Worm (Caenorhabditis elegans) whole organism, L1 larva: ENCODE measurements around the gene sri-7.

ENCODE experiments used
- C04F5.9 ChIP-seq: sonication (generic microtip); optimal IDR thresholded peaks from 2 replicates; lab custom pipeline; 2016; ENCODE audit warnings: missing genetic modification characterization, missing compliant biosample characterization
- aha-1 ChIP-seq: fragments of 150-350 bp; optimal IDR thresholded peaks from 2 replicates; lab custom pipeline; 2014; ENCODE audit warnings: missing biosample characterization, missing genetic modification characterization
- aly-2 ChIP-seq: fragments of 150-350 bp; optimal IDR thresholded peaks from 2 replicates; lab custom pipeline; 2014; ENCODE audit warnings: missing biosample characterization, missing genetic modification characterization
- ceh-8 ChIP-seq: fragments of 200-800 bp; sonication (Bioruptor generic); optimal IDR thresholded peaks from 2 replicates; lab custom pipeline; 2018; ENCODE audit warnings: mild to moderate bottlenecking, missing genetic modification characterization, moderate library complexity, missing compliant biosample characterization
- dsc-1 ChIP-seq: sonication (generic microtip); optimal IDR thresholded peaks from 2 replicates; lab custom pipeline; 2016; ENCODE audit warnings: mild to moderate bottlenecking, missing genetic modification characterization, missing compliant biosample characterization
- efl-1 ChIP-seq, 4 experiments: fragments of 150-350 bp; optimal IDR thresholded peaks in 3 of 4; peaks in 1 of 4; 1 replicate in 1 of 4; 2 replicates in 3 of 4; lab custom pipeline; 2014; ENCODE audit warnings: missing biosample characterization in 2 of 4, missing genetic modification characterization in 2 of 4, missing genetic modification reagents in 2 of 4
- efl-3 ChIP-seq: fragments of 200-800 bp; sonication (Bioruptor generic); optimal IDR thresholded peaks from 2 replicates; lab custom pipeline; 2018; ENCODE audit warnings: mild to moderate bottlenecking, missing genetic modification characterization, missing compliant biosample characterization
- egl-13 ChIP-seq: sonication (generic microtip); optimal IDR thresholded peaks from 2 replicates; lab custom pipeline; 2016; ENCODE audit warnings: missing genotype, missing genetic modification reagents, missing genetic modification characterization, missing compliant biosample characterization
- egl-27 ChIP-seq, 2 experiments: fragments of 150-350 bp in 1 of 2; sonication (generic microtip); optimal IDR thresholded peaks; 3 replicates each; lab custom pipeline; 2017 to 2018; ENCODE audit warnings: missing biosample characterization in 2 of 2, missing genetic modification characterization in 2 of 2, missing genetic modification reagents in 2 of 2
- elt-2 ChIP-seq: sonication (generic microtip); optimal IDR thresholded peaks from 2 replicates; lab custom pipeline; 2016; ENCODE audit warnings: missing genetic modification characterization, mild to moderate bottlenecking, inconsistent platforms, missing compliant biosample characterization, missing genetic modification reagents
- fkh-10 ChIP-seq: sonication (generic microtip); optimal IDR thresholded peaks from 2 replicates; lab custom pipeline; 2017; ENCODE audit warnings: missing biosample characterization, missing genetic modification reagents, missing genetic modification characterization
- fos-1 ChIP-seq: fragments of 150-350 bp; optimal IDR thresholded peaks from 2 replicates; lab custom pipeline; 2014; ENCODE audit warnings: missing biosample characterization, missing genetic modification characterization
- hlh-17 ChIP-seq: fragments of 200-800 bp; sonication (Bioruptor generic); optimal IDR thresholded peaks from 2 replicates; lab custom pipeline; 2018; ENCODE audit warnings: missing genetic modification characterization, mild to moderate bottlenecking, missing compliant biosample characterization, moderate library complexity, borderline replicate concordance
- hpl-2 ChIP-seq: fragments of 150-350 bp; optimal IDR thresholded peaks from 2 replicates; lab custom pipeline; 2014; ENCODE audit warnings: missing biosample characterization, missing genetic modification reagents, missing genetic modification characterization
- irx-1 ChIP-seq: sonication (generic microtip); optimal IDR thresholded peaks from 2 replicates; lab custom pipeline; 2016; ENCODE audit warnings: missing genetic modification characterization, missing compliant biosample characterization
- isw-1 ChIP-seq: fragments of 200-800 bp; sonication (Bioruptor generic); IDR thresholded peaks from 2 replicates; pipeline ENCODE4 v1.3.6; 2022; ENCODE audit warnings: missing genetic modification characterization, missing compliant biosample characterization
- jun-1 ChIP-seq: fragments of 150-350 bp; optimal IDR thresholded peaks from 2 replicates; lab custom pipeline; 2014; ENCODE audit warnings: missing biosample characterization, missing genetic modification reagents, missing genetic modification characterization
- lin-15B ChIP-seq: fragments of 150-350 bp; sonication (generic microtip); optimal IDR thresholded peaks from 3 replicates; lab custom pipeline; 2014; ENCODE audit warnings: missing biosample characterization, missing genetic modification characterization
- lin-39 ChIP-seq: fragments of 150-350 bp; optimal IDR thresholded peaks from 2 replicates; lab custom pipeline; 2014; ENCODE audit warnings: missing biosample characterization, missing genetic modification reagents, missing genetic modification characterization
- lsy-2 ChIP-seq, 2 experiments: fragments of 150-350 bp; optimal IDR thresholded peaks; 2 replicates each; lab custom pipeline; 2014; ENCODE audit warnings: missing biosample characterization in 2 of 2, missing genetic modification characterization in 2 of 2
- mdl-1 ChIP-seq, 2 experiments: fragments of 150-350 bp; optimal IDR thresholded peaks; 2 replicates each; lab custom pipeline; 2014 to 2017; ENCODE audit warnings: missing biosample characterization in 2 of 2, missing genetic modification characterization in 2 of 2, inconsistent platforms in 1 of 2
- nhr-47 ChIP-seq: sonication (generic microtip); optimal IDR thresholded peaks from 2 replicates; lab custom pipeline; 2016; ENCODE audit warnings: mild to moderate bottlenecking, missing genetic modification characterization, moderate library complexity, missing compliant biosample characterization
- nhr-71 ChIP-seq: sonication (generic microtip); optimal IDR thresholded peaks from 2 replicates; lab custom pipeline; 2016; ENCODE audit warnings: mild to moderate bottlenecking, missing genetic modification characterization, moderate library complexity, missing compliant biosample characterization
- nhr-76 ChIP-seq: sonication (generic microtip); optimal IDR thresholded peaks from 2 replicates; lab custom pipeline; 2017; ENCODE audit warnings: missing biosample characterization, missing genetic modification characterization
- nhr-84 ChIP-seq: sonication (generic microtip); optimal IDR thresholded peaks from 2 replicates; lab custom pipeline; 2017; ENCODE audit warnings: missing biosample characterization, missing genetic modification characterization
- sox-4 ChIP-seq: sonication (generic microtip); optimal IDR thresholded peaks from 2 replicates; lab custom pipeline; 2016; ENCODE audit warnings: missing genetic modification characterization, missing compliant biosample characterization
- swsn-7 ChIP-seq: sonication (generic microtip); optimal IDR thresholded peaks from 2 replicates; lab custom pipeline; 2016; ENCODE audit warnings: missing genetic modification characterization, missing compliant biosample characterization
- tbx-2 ChIP-seq: sonication (generic microtip); optimal IDR thresholded peaks from 2 replicates; lab custom pipeline; 2016; ENCODE audit warnings: missing genetic modification characterization, missing compliant biosample characterization
- unc-30 ChIP-seq: sonication (generic microtip); optimal IDR thresholded peaks from 2 replicates; lab custom pipeline; 2017; ENCODE audit warnings: missing biosample characterization, missing genetic modification characterization
- unc-62 ChIP-seq: fragments of 150-350 bp; optimal IDR thresholded peaks from 2 replicates; lab custom pipeline; 2014; ENCODE audit warnings: missing biosample characterization, missing genetic modification reagents, missing genetic modification characterization
- unc-86 ChIP-seq: sonication (generic microtip); optimal IDR thresholded peaks from 2 replicates; lab custom pipeline; 2016; ENCODE audit warnings: missing genetic modification characterization, missing compliant biosample characterization
- vab-15 ChIP-seq: sonication (generic microtip); optimal IDR thresholded peaks from 2 replicates; lab custom pipeline; 2017; ENCODE audit warnings: missing genotype, mild to moderate bottlenecking, missing genetic modification characterization, missing compliant biosample characterization
- xbp-1 ChIP-seq: sonication (generic microtip); optimal IDR thresholded peaks from 2 replicates; lab custom pipeline; 2016; ENCODE audit warnings: missing genetic modification characterization, missing compliant biosample characterization
- zag-1 ChIP-seq: fragments of 150-350 bp; optimal IDR thresholded peaks from 2 replicates; lab custom pipeline; 2014; ENCODE audit warnings: missing biosample characterization, missing genetic modification characterization
- ztf-11 ChIP-seq, 2 experiments: sonication (generic microtip); optimal IDR thresholded peaks; 2 replicates each; lab custom pipeline; 2016 to 2017; ENCODE audit warnings: missing genetic modification characterization in 2 of 2, missing biosample characterization in 1 of 2, missing compliant biosample characterization in 1 of 2

Gene sri-7

DNA sequence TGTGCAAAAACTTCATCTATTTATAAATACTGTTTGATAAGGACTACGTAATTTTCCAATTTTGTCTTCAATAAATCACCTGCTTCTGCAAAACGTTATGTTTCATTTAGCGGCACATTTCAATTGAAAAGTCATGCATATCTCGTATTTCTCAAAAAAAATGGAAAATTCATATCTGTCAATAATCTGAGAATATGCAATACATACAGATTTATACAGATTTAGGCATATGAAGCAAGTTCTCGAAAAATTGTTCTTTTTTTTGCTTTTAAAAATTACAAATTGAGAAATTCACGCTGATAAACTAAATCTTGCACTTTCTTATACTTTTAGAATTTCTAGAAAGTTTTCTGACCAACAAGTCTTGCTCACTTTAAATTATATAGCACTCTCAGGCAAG lies 44.1 kb downstream of the sri-7 start, which contains the start of gene T26H5.11:
T26H5.11 (minus strand) TSS at position 101 of the 400 bp plus-strand sequence.
- TF ChIP-seq nhr-47 (tag; lab: Kevin White, UChicago) (no peak), swsn-7 (no peak), fkh-10 (GFP tag; lab: Kevin White, UChicago) (no peak), lin-15B (tag; lab: Kevin White, UChicago) (no peak), egl-27 (tag; optimal IDR thresholded peaks at IDR 0.05; lab: Kevin White, UChicago) (no peak), dsc-1 (tag; lab: Kevin White, UChicago) (no peak), tbx-2 (tag; lab: Kevin White, UChicago) (no peak), aly-2 (no peak)

DNA sequence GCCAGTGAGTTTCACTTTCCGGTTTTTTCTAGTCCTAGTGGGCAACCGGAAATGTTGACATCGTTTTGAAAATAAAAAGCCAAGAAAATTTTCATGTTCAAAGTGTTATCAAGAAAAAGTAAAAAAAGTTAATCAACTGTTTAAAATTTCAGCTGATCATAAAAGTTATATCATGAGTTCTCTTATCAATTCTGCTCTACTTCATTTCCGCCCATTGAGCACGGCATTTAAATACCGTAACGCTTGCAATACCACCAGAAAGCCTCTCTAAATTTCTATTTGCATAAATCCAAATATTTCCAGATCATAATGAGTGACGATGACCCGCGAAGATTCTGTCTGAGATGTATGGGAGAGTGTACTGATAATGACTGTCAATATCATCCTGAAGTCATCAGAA lies 44.5 kb downstream of the sri-7 start, which contains the start of gene T26H5.9:
T26H5.9 (plus strand) TSS at position 302 of the 400 bp plus-strand sequence.
- TF ChIP-seq elt-2 (tag; lab: Kevin White, UChicago) (peak; percentile 57), jun-1 (tag; lab: Kevin White, UChicago) (peak; percentile 27), vab-15 (tag; lab: Kevin White, UChicago) (no peak)

DNA sequence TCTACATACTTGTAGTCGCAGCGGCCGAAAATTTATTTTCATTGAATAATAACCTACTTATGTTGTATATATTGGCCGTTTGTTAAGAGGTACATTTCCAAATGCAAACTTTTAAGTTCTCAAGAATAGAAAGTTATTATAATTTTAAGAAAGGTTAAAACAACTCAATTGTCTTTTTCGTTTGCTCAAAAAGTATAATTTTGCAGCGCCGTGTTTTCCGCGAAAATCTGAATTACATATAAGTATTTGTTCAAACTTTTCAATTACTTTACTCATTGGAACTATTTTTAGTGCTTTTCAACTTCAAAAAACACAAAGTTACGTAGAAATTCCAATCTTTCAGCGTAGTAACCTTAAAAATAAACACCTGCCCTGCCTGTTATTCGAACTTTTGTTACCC lies 45.3 kb downstream of the sri-7 start, which contains the start of gene srh-239:
srh-239 (plus strand) TSS at position 301 of the 400 bp plus-strand sequence.
- TF ChIP-seq lin-39 (tag; lab: Kevin White, UChicago) (no peak), nhr-84 (tag; lab: Kevin White, UChicago) (no peak), nhr-76 (tag; lab: Kevin White, UChicago) (no peak), egl-27 (tag; optimal IDR thresholded peaks at IDR 0.05; lab: Kevin White, UChicago) (no peak), unc-30 (no peak), lsy-2 (tag; optimal IDR thresholded peaks at IDR 0.05; lab: Kevin White, UChicago) (no peak), dsc-1 (tag; lab: Kevin White, UChicago) (no peak), nhr-71 (tag; lab: Kevin White, UChicago) (no peak), unc-62 (GFP tag; lab: Kevin White, UChicago) (no peak), irx-1 (no peak), C04F5.9 (no peak)

DNA sequence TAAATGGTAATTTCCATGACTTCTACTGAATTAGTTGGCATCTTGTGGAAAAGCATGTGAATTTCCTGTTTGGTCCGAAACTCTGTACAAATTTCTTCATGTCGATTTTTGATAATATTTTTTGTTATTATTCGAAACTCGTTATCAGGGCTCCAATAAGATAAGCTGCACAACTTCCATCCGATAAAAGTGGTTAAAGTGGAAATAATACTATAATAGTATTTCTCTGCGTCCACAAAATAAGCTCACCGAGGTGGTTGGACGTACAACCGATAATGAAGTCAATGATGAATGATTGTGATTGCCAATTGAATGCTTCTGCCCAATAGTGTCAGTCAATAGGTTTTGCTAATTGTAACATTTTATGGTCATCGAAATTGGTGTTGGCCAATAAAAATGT lies 48.3 kb downstream of the sri-7 start, which contains the start of gene T26H5.4:
T26H5.4 (minus strand) TSS at position 294 of the 400 bp plus-strand sequence.
- TF ChIP-seq aly-2 (no peak), elt-2 (tag; lab: Kevin White, UChicago) (peak; percentile 95), mdl-1 (tag; optimal IDR thresholded peaks at IDR 0.05; lab: Kevin White, UChicago) (no peak), nhr-76 (tag; lab: Kevin White, UChicago) (no peak), sox-4 (no peak), efl-1 (optimal IDR thresholded peaks at IDR 0.05; lab: Kevin White, UChicago) (no peak), efl-1 (GFP tag; optimal IDR thresholded peaks at IDR 0.05 in 1 of 2; lab: Kevin White, UChicago) (peak in 1 of 2 experiments; percentile 73), egl-13 (tag; lab: Kevin White, UChicago) (no peak)
- TF ChIP-seq, all 84 proteins: peak for 2

DNA sequence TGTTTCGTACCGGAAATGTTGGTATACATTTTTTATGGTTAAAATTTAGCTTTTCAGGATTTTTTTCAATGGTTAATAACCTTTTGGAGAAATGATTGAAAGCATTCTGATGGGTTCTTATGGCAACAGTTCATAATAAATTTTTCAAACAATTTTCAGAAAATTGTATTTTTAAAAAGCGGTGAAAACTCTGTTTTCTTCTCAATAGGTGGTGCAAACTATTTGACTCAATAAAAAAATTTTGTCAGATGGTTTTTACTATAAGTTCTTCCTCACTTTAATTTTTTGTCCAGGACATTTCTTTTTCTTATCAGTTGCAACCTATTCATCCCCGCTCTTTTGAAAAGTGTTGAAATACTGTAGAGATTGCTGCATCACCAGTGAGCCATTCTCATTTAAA lies 48.7 kb downstream of the sri-7 start, which contains the start of gene T26H5.14:
T26H5.14 (plus strand) TSS at position 301 of the 400 bp plus-strand sequence.
- no peak for TF ChIP-seq nhr-71 (tag; lab: Kevin White, UChicago)
- no peak for TF ChIP-seq zag-1
- TF ChIP-seq hpl-2 (GFP tag; lab: Kevin White, UChicago): no peak
- TF ChIP-seq nhr-47 (tag; lab: Kevin White, UChicago): no peak
- TF ChIP-seq efl-3: no peak
- TF ChIP-seq hlh-17: no peak
- TF ChIP-seq fos-1 (tag; lab: Kevin White, UChicago): no peak
- TF ChIP-seq xbp-1 (tag; lab: Kevin White, UChicago): no peak
- TF ChIP-seq unc-86 (tag; lab: Kevin White, UChicago): no peak
- TF ChIP-seq ceh-8 (GFP tag; lab: Kevin White, UChicago): no peak
- TF ChIP-seq isw-1: no peak
- no peak for TF ChIP-seq aha-1 (tag; lab: Kevin White, UChicago)
- no peak for TF ChIP-seq nhr-84 (tag; lab: Kevin White, UChicago)
- no peak for TF ChIP-seq ztf-11 (tag; optimal IDR thresholded peaks at IDR 0.05; lab: Kevin White, UChicago)
